Fruit fly (Drosophila melanogaster) whole organism, wandering third instar larva: Measurements from ENCODE around the gene pall.

Experiments used
- Abd-B ChIP-seq: fragments of >200 bp; optimal IDR thresholded peaks from 2 replicates; lab custom pipeline; 2017; ENCODE audit warnings: missing biosample characterization, missing genetic modification characterization
- CG32264 ChIP-seq: fragments of 200-800 bp; sonication (Bioruptor generic); optimal IDR thresholded peaks from 2 replicates; lab custom pipeline; 2016; ENCODE audit warnings: missing biosample characterization, missing genetic modification characterization
- CG9705 ChIP-seq: fragments of 200-800 bp; sonication (Bioruptor generic); optimal IDR thresholded peaks from 2 replicates; lab custom pipeline; 2018; ENCODE audit warnings: missing biosample characterization, mild to moderate bottlenecking, missing genetic modification characterization
- CrebA ChIP-seq: fragments of 200-800 bp; sonication (Bioruptor generic); optimal IDR thresholded peaks from 2 replicates; lab custom pipeline; 2016; ENCODE audit warnings: missing biosample characterization, mild to moderate bottlenecking, missing genetic modification characterization, borderline replicate concordance
- Dfd ChIP-seq: fragments of >200 bp; optimal IDR thresholded peaks from 2 replicates; lab custom pipeline; 2017; ENCODE audit warnings: missing biosample characterization, missing genetic modification characterization
- Dif ChIP-seq: fragments of 200-275, 200-300 bp; sonication (Bioruptor generic); optimal IDR thresholded peaks from 2 replicates; lab custom pipeline; 2018; ENCODE audit warnings: missing biosample characterization, missing genetic modification characterization; ENCODE audit not compliant: partially characterized antibody
- GATAd ChIP-seq: sonication (Bioruptor generic); optimal IDR thresholded peaks from 2 replicates; lab custom pipeline; 2016; ENCODE audit warnings: missing biosample characterization, missing genetic modification characterization
- HLH106 ChIP-seq: fragments of 200-800 bp; optimal IDR thresholded peaks from 3 replicates; lab custom pipeline; 2019; ENCODE audit warnings: missing biosample characterization, mild to moderate bottlenecking, missing genetic modification characterization, moderate library complexity
- Hnf4 ChIP-seq: fragments of 200-800 bp; sonication (Bioruptor generic); optimal IDR thresholded peaks from 2 replicates; lab custom pipeline; 2016; ENCODE audit warnings: missing biosample characterization, mild to moderate bottlenecking, missing genetic modification characterization
- Hr78 ChIP-seq: fragments of >200 bp; optimal IDR thresholded peaks from 2 replicates; lab custom pipeline; 2017; ENCODE audit warnings: missing biosample characterization, missing genetic modification characterization
- Hr83 ChIP-seq: fragments of 200-300 bp; sonication (Bioruptor generic); optimal IDR thresholded peaks from 2 replicates; lab custom pipeline; 2016; ENCODE audit warnings: missing biosample characterization, mild to moderate bottlenecking, missing genetic modification characterization, moderate library complexity; ENCODE audit not compliant: poor library complexity, severe bottlenecking
- Jra ChIP-seq: sonication (Bioruptor generic); optimal IDR thresholded peaks from 2 replicates; lab custom pipeline; 2016; ENCODE audit warnings: missing biosample characterization, missing genetic modification characterization
- Mio ChIP-seq: sonication (Bioruptor generic); optimal IDR thresholded peaks from 2 replicates; lab custom pipeline; 2016; ENCODE audit warnings: missing biosample characterization, missing genetic modification characterization
- Myc ChIP-seq: fragments of >200 bp; optimal IDR thresholded peaks from 2 replicates; lab custom pipeline; 2017
- N ChIP-seq: fragments of >200 bp; optimal IDR thresholded peaks from 2 replicates; lab custom pipeline; 2018; ENCODE audit warnings: missing biosample characterization, missing external identifiers, missing genetic modification characterization
- OdsH ChIP-seq: fragments of 200-800 bp; sonication (Bioruptor generic); optimal IDR thresholded peaks from 2 replicates; lab custom pipeline; 2016; ENCODE audit warnings: missing biosample characterization, mild to moderate bottlenecking, missing genetic modification characterization
- Rel ChIP-seq, 2 experiments: fragments of 200-800 bp; sonication (Bioruptor generic) in 1 of 2; optimal IDR thresholded peaks; 2 replicates in 1 of 2; 3 replicates in 1 of 2; lab custom pipeline; 2016 to 2019; ENCODE audit warnings: mild to moderate bottlenecking in 2 of 2, missing biosample characterization in 2 of 2, missing genetic modification characterization in 2 of 2, moderate library complexity in 1 of 2
- Sp1 ChIP-seq: fragments of 200-800 bp; sonication (Bioruptor generic); optimal IDR thresholded peaks from 3 replicates; lab custom pipeline; 2019; ENCODE audit warnings: missing biosample characterization, mild to moderate bottlenecking, missing genetic modification characterization, moderate library complexity
- Vsx2 ChIP-seq: fragments of 200-300, 225-300 bp; sonication (Bioruptor generic); optimal IDR thresholded peaks from 2 replicates; lab custom pipeline; 2018; ENCODE audit warnings: missing biosample characterization, missing genetic modification characterization; ENCODE audit not compliant: partially characterized antibody
- br ChIP-seq: fragments of 200-800 bp; sonication (Bioruptor generic); optimal IDR thresholded peaks from 2 replicates; lab custom pipeline; 2016; ENCODE audit warnings: missing biosample characterization, missing genetic modification characterization
- brk ChIP-seq: fragments of 200-800 bp; sonication (Bioruptor generic); optimal IDR thresholded peaks from 2 replicates; lab custom pipeline; 2016; ENCODE audit warnings: missing biosample characterization, mild to moderate bottlenecking, missing genetic modification characterization
- dl ChIP-seq, 2 experiments: fragments of 175-275, 200-275 bp in 1 of 2; fragments of 200-275 bp in 1 of 2; sonication (Bioruptor generic); optimal IDR thresholded peaks; lab custom pipeline; 2018; ENCODE audit warnings: mild to moderate bottlenecking in 2 of 2, missing biosample characterization in 2 of 2, missing genetic modification characterization in 2 of 2, moderate library complexity in 2 of 2; ENCODE audit not compliant: partially characterized antibody in 2 of 2, insufficient read depth in 1 of 2
- dmrt93B ChIP-seq: fragments of 200-800 bp; sonication (Bioruptor generic); optimal IDR thresholded peaks from 2 replicates; lab custom pipeline; 2018; ENCODE audit warnings: missing biosample characterization, mild to moderate bottlenecking, missing genetic modification characterization
- dsf ChIP-seq: sonication (Bioruptor generic); optimal IDR thresholded peaks from 2 replicates; lab custom pipeline; 2016; ENCODE audit warnings: missing biosample characterization, missing genetic modification characterization, borderline replicate concordance
- ey ChIP-seq: fragments of 200-800 bp; sonication (Bioruptor generic); optimal IDR thresholded peaks from 2 replicates; lab custom pipeline; 2016; ENCODE audit warnings: missing biosample characterization, missing genetic modification characterization
- foxo ChIP-seq, 2 experiments: fragments of 200-800 bp; sonication (Bioruptor generic); optimal IDR thresholded peaks; 2 replicates in 1 of 2; 3 replicates in 1 of 2; lab custom pipeline; 2016 to 2017; ENCODE audit warnings: missing biosample characterization in 2 of 2, missing genetic modification characterization in 2 of 2
- fru ChIP-seq: fragments of 200-800 bp; sonication (Bioruptor generic); optimal IDR thresholded peaks from 3 replicates; lab custom pipeline; 2016; ENCODE audit warnings: missing biosample characterization, mild to moderate bottlenecking, missing genetic modification characterization
- h ChIP-seq: fragments of 200-800 bp; sonication (Bioruptor generic); optimal IDR thresholded peaks from 3 replicates; lab custom pipeline; 2016; ENCODE audit warnings: missing biosample characterization, mild to moderate bottlenecking, missing genetic modification characterization
- jim ChIP-seq: fragments of 175-275, 200-325 bp; sonication (Bioruptor generic); optimal IDR thresholded peaks from 2 replicates; lab custom pipeline; 2016; ENCODE audit warnings: missing biosample characterization, mild to moderate bottlenecking, missing genetic modification characterization
- lola ChIP-seq: fragments of >200 bp; optimal IDR thresholded peaks from 2 replicates; lab custom pipeline; 2017; ENCODE audit warnings: missing biosample characterization, missing genetic modification characterization
- pan ChIP-seq: fragments of >200 bp; optimal IDR thresholded peaks from 2 replicates; lab custom pipeline; 2017
- psq ChIP-seq: fragments of 200-800 bp; sonication (Bioruptor generic); optimal IDR thresholded peaks from 3 replicates; lab custom pipeline; 2017; ENCODE audit warnings: missing biosample characterization, mild to moderate bottlenecking, missing genetic modification characterization, moderate library complexity
- rgr ChIP-seq: fragments of 200-800 bp; sonication (Bioruptor generic); optimal IDR thresholded peaks from 3 replicates; lab custom pipeline; 2016; ENCODE audit warnings: missing biosample characterization, mild to moderate bottlenecking, missing genetic modification characterization
- sage ChIP-seq: fragments of 200-800 bp; sonication (Bioruptor generic); optimal IDR thresholded peaks from 2 replicates; lab custom pipeline; 2016; ENCODE audit warnings: missing biosample characterization, mild to moderate bottlenecking, missing genetic modification characterization
- sv ChIP-seq: fragments of 200-800 bp; sonication (Bioruptor generic); optimal IDR thresholded peaks from 3 replicates; lab custom pipeline; 2016; ENCODE audit warnings: missing biosample characterization, missing genetic modification characterization
- tai ChIP-seq: sonication (Bioruptor generic); optimal IDR thresholded peaks from 2 replicates; lab custom pipeline; 2016; ENCODE audit warnings: missing biosample characterization, missing genetic modification characterization
- usp ChIP-seq: fragments of >200 bp; optimal IDR thresholded peaks from 2 replicates; lab custom pipeline; 2017; ENCODE audit warnings: missing biosample characterization, missing genetic modification characterization
- woc ChIP-seq: sonication (Bioruptor generic); optimal IDR thresholded peaks from 2 replicates; lab custom pipeline; 2016; ENCODE audit warnings: missing biosample characterization, mild to moderate bottlenecking, missing genetic modification characterization

pall gene

dm6 chr3L:9447239-9447777, 40.3 kb downstream of the pall start:
- TF ChIP-seq N (GFP tag; lab: Kevin White, UChicago) (no peak), CrebA (GFP tag; lab: Kevin White, UChicago) (no peak), dmrt93B (no peak), dl (GFP tag; optimal IDR thresholded peaks at IDR 0.05; lab: Kevin White, UChicago; ENCODE audit: insufficient read depth in 1 of 2, partially characterized antibody in 2 of 2) (no peak), h (GFP tag; lab: Kevin White, UChicago) (peak; percentile 45), brk (GFP tag; lab: Kevin White, UChicago) (no peak), tai (GFP tag; lab: Kevin White, UChicago) (no peak), rgr (no peak), CG9705 (GFP tag; lab: Kevin White, UChicago) (no peak), Abd-B (GFP tag; lab: Kevin White, UChicago) (no peak), Hr78 (GFP tag; lab: Kevin White, UChicago) (no peak), dsf (GFP tag; lab: Kevin White, UChicago) (no peak), CG32264 (GFP tag; lab: Kevin White, UChicago) (no peak), lola (GFP tag; lab: Kevin White, UChicago) (no peak), Hnf4 (GFP tag; lab: Kevin White, UChicago) (peak; percentile 16), usp (GFP tag; lab: Kevin White, UChicago) (no peak), OdsH (GFP tag; lab: Kevin White, UChicago) (no peak), Dif (no peak), sv (GFP tag; lab: Kevin White, UChicago) (no peak), Rel (GFP tag; optimal IDR thresholded peaks at IDR 0.05; lab: Kevin White, UChicago) (no peak), Rel (tag; optimal IDR thresholded peaks at IDR 0.05; lab: Kevin White, UChicago) (no peak), Jra (GFP tag; lab: Kevin White, UChicago) (no peak), Myc (lab: Kevin White, UChicago) (no peak), foxo (GFP tag; optimal IDR thresholded peaks at IDR 0.05; lab: Kevin White, UChicago) (peak; percentile 12 to 61), jim (GFP tag; lab: Kevin White, UChicago) (no peak), Vsx2 (GFP tag; lab: Kevin White, UChicago) (no peak), Hr83 (GFP tag; lab: Kevin White, UChicago) (no peak), psq (peak; percentile 62), br (GFP tag; lab: Kevin White, UChicago) (peak; percentile 25), Dfd (GFP tag; lab: Kevin White, UChicago) (no peak), Mio (GFP tag; lab: Kevin White, UChicago) (no peak), woc (no peak), pan (no peak), fru (GFP tag; lab: Kevin White, UChicago) (peak; percentile 49), ey (GFP tag; lab: Kevin White, UChicago) (peak; percentile 26), HLH106 (no peak), sage (GFP tag; lab: Kevin White, UChicago) (no peak), Sp1 (GFP tag; lab: Kevin White, UChicago) (no peak), GATAd (no peak)

- no peak for TF ChIP-seq Abd-B (GFP tag; lab: Kevin White, UChicago)
- TF ChIP-seq psq = no peak
- peak; percentile 9 for TF ChIP-seq ey (GFP tag; lab: Kevin White, UChicago)
- peak; percentile 28 for TF ChIP-seq sage (GFP tag; lab: Kevin White, UChicago)
- no peak for TF ChIP-seq Dfd (GFP tag; lab: Kevin White, UChicago)
- no peak for TF ChIP-seq Vsx2 (GFP tag; lab: Kevin White, UChicago)
- no peak for TF ChIP-seq tai (GFP tag; lab: Kevin White, UChicago)
- no peak for TF ChIP-seq CG32264 (GFP tag; lab: Kevin White, UChicago)
- no peak for TF ChIP-seq dsf (GFP tag; lab: Kevin White, UChicago)
- peak; percentile 26 for TF ChIP-seq Hnf4 (GFP tag; lab: Kevin White, UChicago)
- no peak for TF ChIP-seq N (GFP tag; lab: Kevin White, UChicago)
- TF ChIP-seq sv (GFP tag; lab: Kevin White, UChicago) = no peak
- TF ChIP-seq usp (GFP tag; lab: Kevin White, UChicago) = no peak
- TF ChIP-seq Hr78 (GFP tag; lab: Kevin White, UChicago) = no peak
- no peak for TF ChIP-seq h (GFP tag; lab: Kevin White, UChicago)
- TF ChIP-seq OdsH (GFP tag; lab: Kevin White, UChicago) = no peak
- no peak for TF ChIP-seq br (GFP tag; lab: Kevin White, UChicago)
- peak; percentile 56 for TF ChIP-seq HLH106
- TF ChIP-seq Hr83 (GFP tag; lab: Kevin White, UChicago) = no peak
- no peak for TF ChIP-seq Dif
- no peak for TF ChIP-seq dl (GFP tag; optimal IDR thresholded peaks at IDR 0.05; lab: Kevin White, UChicago; ENCODE audit: insufficient read depth in 1 of 2, partially characterized antibody in 2 of 2)
- TF ChIP-seq Myc (lab: Kevin White, UChicago) = no peak
- peak; percentile 32 for TF ChIP-seq fru (GFP tag; lab: Kevin White, UChicago)
- no peak for TF ChIP-seq pan
- TF ChIP-seq CG9705 (GFP tag; lab: Kevin White, UChicago) = peak; percentile 12
- no peak for TF ChIP-seq Rel (GFP tag; optimal IDR thresholded peaks at IDR 0.05; lab: Kevin White, UChicago)
- TF ChIP-seq Rel (tag; optimal IDR thresholded peaks at IDR 0.05; lab: Kevin White, UChicago) = peak; percentile 61
- TF ChIP-seq foxo (GFP tag; optimal IDR thresholded peaks at IDR 0.05; lab: Kevin White, UChicago) = peak in 1 of 2 experiments; percentile 38
- peak; percentile 53 for TF ChIP-seq Sp1 (GFP tag; lab: Kevin White, UChicago)
- no peak for TF ChIP-seq CrebA (GFP tag; lab: Kevin White, UChicago)
- peak; percentile 36 for TF ChIP-seq rgr
- peak; percentile 41 for TF ChIP-seq brk (GFP tag; lab: Kevin White, UChicago)
- no peak for TF ChIP-seq dmrt93B
- peak; percentile 63 for TF ChIP-seq jim (GFP tag; lab: Kevin White, UChicago)
Measured at dm6 chr3L:9446731-9447238, 40.8 kb downstream of the pall start, which contains the start of gene CG3529. Gene CG3529 (plus strand): TSS chr3L:9446864.
